Fruit fly (Drosophila melanogaster) whole organism, adult: ENCODE measurements around the gene CG3164.

ENCODE experiments used
- CG11617 ChIP-seq: fragments of 200-800 bp; sonication (Bioruptor generic); optimal IDR thresholded peaks from 2 replicates; lab custom pipeline; 2017; ENCODE audit warnings: mild to moderate bottlenecking, missing biosample characterization, missing genetic modification reagents, missing genetic modification characterization
- CG12768 ChIP-seq: fragments of 200-800 bp; sonication (Bioruptor generic); optimal IDR thresholded peaks from 2 replicates; lab custom pipeline; 2017; ENCODE audit warnings: missing biosample characterization, missing genetic modification characterization, mild to moderate bottlenecking, moderate library complexity, missing genetic modification reagents
- CG14711 ChIP-seq: fragments of 200-800 bp; sonication (Bioruptor generic); optimal IDR thresholded peaks from 2 replicates; lab custom pipeline; 2018; ENCODE audit warnings: missing biosample characterization, mild to moderate bottlenecking, missing genetic modification characterization, moderate library complexity
- CG1620 ChIP-seq: fragments of 200-800 bp; sonication (Bioruptor generic); optimal IDR thresholded peaks from 2 replicates; lab custom pipeline; 2016; ENCODE audit warnings: missing biosample characterization, missing genetic modification characterization
- CG33017 ChIP-seq: fragments of 200-800 bp; sonication (Bioruptor generic); optimal IDR thresholded peaks from 2 replicates; lab custom pipeline; 2018; ENCODE audit warnings: missing biosample characterization, mild to moderate bottlenecking, missing genetic modification characterization, moderate library complexity
- CG5204 ChIP-seq: fragments of 200-800 bp; sonication (Bioruptor generic); optimal IDR thresholded peaks from 2 replicates; lab custom pipeline; 2016; ENCODE audit warnings: missing biosample characterization, missing genetic modification characterization
- CG7045 ChIP-seq: fragments of 200-800 bp; sonication (Bioruptor generic); optimal IDR thresholded peaks from 2 replicates; lab custom pipeline; 2017; ENCODE audit warnings: missing biosample characterization, mild to moderate bottlenecking, missing genetic modification characterization
- CG7101 ChIP-seq: fragments of 200-800 bp; sonication (Bioruptor generic); optimal IDR thresholded peaks from 2 replicates; lab custom pipeline; 2018; ENCODE audit warnings: missing biosample characterization, mild to moderate bottlenecking, missing genetic modification characterization, moderate library complexity
- Clk ChIP-seq: fragments of 200-800 bp; sonication (Bioruptor generic); optimal IDR thresholded peaks from 2 replicates; lab custom pipeline; 2017; ENCODE audit warnings: missing biosample characterization, missing genetic modification characterization
- Crg-1 ChIP-seq: fragments of 200-800 bp; sonication (Bioruptor generic); optimal IDR thresholded peaks from 2 replicates; lab custom pipeline; 2016; ENCODE audit warnings: missing biosample characterization, missing genetic modification characterization
- Hr96 ChIP-seq: fragments of 200-800 bp; sonication (Bioruptor generic); optimal IDR thresholded peaks from 2 replicates; lab custom pipeline; 2016; ENCODE audit warnings: missing biosample characterization, missing genetic modification characterization
- Mnt ChIP-seq: fragments of 200-800 bp; sonication (Bioruptor generic); optimal IDR thresholded peaks from 2 replicates; lab custom pipeline; 2016; ENCODE audit warnings: missing biosample characterization, mild to moderate bottlenecking, missing genetic modification characterization
- bab1 ChIP-seq: fragments of 200-800 bp; sonication (Bioruptor generic); optimal IDR thresholded peaks from 3 replicates; lab custom pipeline; 2019; ENCODE audit warnings: missing biosample characterization, mild to moderate bottlenecking, missing genetic modification characterization, moderate library complexity
- cic ChIP-seq: fragments of 200-800 bp; sonication (Bioruptor generic); optimal IDR thresholded peaks from 2 replicates; lab custom pipeline; 2017; ENCODE audit warnings: missing biosample characterization, mild to moderate bottlenecking, missing genetic modification characterization, moderate library complexity
- cnc ChIP-seq, 2 experiments: fragments of >200 bp; optimal IDR thresholded peaks; 2 replicates each; lab custom pipeline; 2017
- kay ChIP-seq: fragments of 200-800 bp; sonication (Bioruptor generic); peaks from one replicate; lab custom pipeline; 2016; ENCODE audit warnings: missing biosample characterization, missing genetic modification characterization, borderline replicate concordance
- ovo ChIP-seq: fragments of 200-800 bp; sonication (Bioruptor generic); optimal IDR thresholded peaks from 2 replicates; lab custom pipeline; 2016; ENCODE audit warnings: missing biosample characterization, missing genetic modification characterization
- pad ChIP-seq: fragments of 200-800 bp; sonication (Bioruptor generic); optimal IDR thresholded peaks from 3 replicates; lab custom pipeline; 2017; ENCODE audit warnings: missing biosample characterization, missing genetic modification characterization, mild to moderate bottlenecking, moderate library complexity, missing genetic modification reagents
- tj ChIP-seq: fragments of 200-800 bp; sonication (Bioruptor generic); optimal IDR thresholded peaks from 3 replicates; lab custom pipeline; 2017; ENCODE audit warnings: missing biosample characterization, mild to moderate bottlenecking, missing genetic modification characterization, moderate library complexity
- toe ChIP-seq: fragments of 200-800 bp; sonication (Bioruptor generic); optimal IDR thresholded peaks from 2 replicates; lab custom pipeline; 2016; ENCODE audit warnings: missing biosample characterization, missing genetic modification characterization

The CG3164 gene

dm6 chr2L:107476-108436, 22.8 kb downstream of the CG3164 start:
- TF ChIP-seq ovo (no peak), Mnt (GFP tag; lab: Kevin White, UChicago) (peak; percentile 84), cic (GFP tag; lab: Kevin White, UChicago) (peak; percentile 17), CG14711 (tag; lab: Kevin White, UChicago) (no peak), pad (GFP tag; lab: Kevin White, UChicago) (no peak), Crg-1 (peak; percentile 7), CG12768 (GFP tag; lab: Kevin White, UChicago) (peak; percentile 33), bab1 (GFP tag; lab: Kevin White, UChicago) (no peak), kay (no peak), cnc (optimal IDR thresholded peaks at IDR 0.05; lab: Kevin White, UChicago) (peak; percentile 74 to 84), CG5204 (GFP tag; lab: Kevin White, UChicago) (no peak), CG7045 (GFP tag; lab: Kevin White, UChicago) (no peak), Clk (no peak), CG7101 (tag; lab: Kevin White, UChicago) (no peak), tj (GFP tag; lab: Kevin White, UChicago) (peak; percentile 40), toe (GFP tag; lab: Kevin White, UChicago) (no peak), CG11617 (GFP tag; lab: Kevin White, UChicago) (no peak), CG1620 (GFP tag; lab: Kevin White, UChicago) (no peak), Hr96 (GFP tag; lab: Kevin White, UChicago) (no peak), CG33017 (tag; lab: Kevin White, UChicago) (peak; percentile 11)

- TF ChIP-seq CG12768 (GFP tag; lab: Kevin White, UChicago), result no peak
- no peak for TF ChIP-seq bab1 (GFP tag; lab: Kevin White, UChicago)
- TF ChIP-seq ovo, result no peak
- TF ChIP-seq cnc (optimal IDR thresholded peaks at IDR 0.05; lab: Kevin White, UChicago), result peak in 1 of 2 experiments; percentile 54
Observed at dm6 chr2L:107032-107431, 23.6 kb downstream of the CG3164 start.

dm6 chr2L:106540-106939, 24.1 kb downstream of the CG3164 start, which contains the start of the genes Nhe1 and Sam-S:
TSS of gene Nhe1 (minus strand) at chr2L:106732.
TSS of gene Sam-S (plus strand) at chr2L:106903.
- peak; percentile 10 for TF ChIP-seq bab1 (GFP tag; lab: Kevin White, UChicago)
- TF ChIP-seq ovo, result no peak
- TF ChIP-seq tj (GFP tag; lab: Kevin White, UChicago), result no peak
- TF ChIP-seq CG7101 (tag; lab: Kevin White, UChicago), result no peak
- peak; percentile 81 for TF ChIP-seq kay
- no peak for TF ChIP-seq CG12768 (GFP tag; lab: Kevin White, UChicago)

dm6 chr2L:102161-102761, 28.3 kb downstream of the CG3164 start, which contains the start of gene Creld:
TSS of gene Creld (plus strand) at chr2L:102380.
- peak; percentile 23 for TF ChIP-seq CG11617 (GFP tag; lab: Kevin White, UChicago)
- no peak for TF ChIP-seq CG33017 (tag; lab: Kevin White, UChicago)
- no peak for TF ChIP-seq ovo
- no peak for TF ChIP-seq Crg-1
- TF ChIP-seq CG7101 (tag; lab: Kevin White, UChicago), result no peak
- no peak for TF ChIP-seq tj (GFP tag; lab: Kevin White, UChicago)
- no peak for TF ChIP-seq Clk
- TF ChIP-seq Hr96 (GFP tag; lab: Kevin White, UChicago), result no peak
- TF ChIP-seq pad (GFP tag; lab: Kevin White, UChicago), result peak; percentile 18
- no peak for TF ChIP-seq CG12768 (GFP tag; lab: Kevin White, UChicago)
- no peak for TF ChIP-seq CG7045 (GFP tag; lab: Kevin White, UChicago)
- no peak for TF ChIP-seq toe (GFP tag; lab: Kevin White, UChicago)
- TF ChIP-seq bab1 (GFP tag; lab: Kevin White, UChicago), result peak; percentile 74
- no peak for TF ChIP-seq cnc (optimal IDR thresholded peaks at IDR 0.05; lab: Kevin White, UChicago)
- TF ChIP-seq CG1620 (GFP tag; lab: Kevin White, UChicago), result no peak
- peak; percentile 10 for TF ChIP-seq cic (GFP tag; lab: Kevin White, UChicago)
- no peak for TF ChIP-seq CG14711 (tag; lab: Kevin White, UChicago)
- TF ChIP-seq Mnt (GFP tag; lab: Kevin White, UChicago), result peak; percentile 7
- no peak for TF ChIP-seq kay

- TF ChIP-seq CG1620 (GFP tag; lab: Kevin White, UChicago), result no peak
- no peak for TF ChIP-seq Clk
- peak; percentile 3 for TF ChIP-seq CG11617 (GFP tag; lab: Kevin White, UChicago)
- TF ChIP-seq toe (GFP tag; lab: Kevin White, UChicago), result no peak
- TF ChIP-seq CG14711 (tag; lab: Kevin White, UChicago), result peak; percentile 7
- TF ChIP-seq Mnt (GFP tag; lab: Kevin White, UChicago), result peak; percentile 30
- peak; percentile 7 for TF ChIP-seq kay
- peak; percentile 41 for TF ChIP-seq bab1 (GFP tag; lab: Kevin White, UChicago)
- TF ChIP-seq cic (GFP tag; lab: Kevin White, UChicago), result no peak
Observed at dm6 chr2L:94639-95059, 35.9 kb downstream of the CG3164 start, which contains the start of gene Zir. TSS of gene Zir (plus strand) at chr2L:94739.
